Worm (Caenorhabditis elegans) whole organism, L4 larva: Measurements from ENCODE around the gene gly-13.

Source experiments
- F26F4.8 ChIP-seq: fragments of 200-800 bp; sonication (Bioruptor generic); conservative IDR thresholded peaks from 2 replicates; pipeline ENCODE4 v1.3.6; 2022; ENCODE audit warnings: missing genetic modification characterization, missing compliant biosample characterization
- daf-12 ChIP-seq: fragments of 150-350 bp; optimal IDR thresholded peaks from 2 replicates; lab custom pipeline; 2014; ENCODE audit warnings: missing biosample characterization, missing genetic modification reagents, missing genetic modification characterization
- fkh-10 ChIP-seq: fragments of 150-350 bp; optimal IDR thresholded peaks from 2 replicates; lab custom pipeline; 2014; ENCODE audit warnings: missing biosample characterization, missing genetic modification reagents, missing genetic modification characterization
- mxl-2 ChIP-seq: fragments of 200-800 bp; sonication (Bioruptor generic); conservative IDR thresholded peaks from 2 replicates; pipeline ENCODE4 v1.3.6; 2022; ENCODE audit warnings: missing genetic modification reagents, missing genetic modification characterization, missing compliant biosample characterization

ce11 chrX:9270753-9271152 lies 25.7 kb downstream of the gly-13 start, which contains the start of gene B0416.5:
- TF ChIP-seq fkh-10 (GFP tag; lab: Kevin White, UChicago) (no peak), daf-12 (no peak), mxl-2 (GFP tag; lab: Robert Waterston, UW) (no peak), F26F4.8 (GFP tag; lab: Robert Waterston, UW) (no peak)
